Fruit fly (Drosophila melanogaster) whole organism, embryonic: ENCODE measurements around the gene CG14668.
A peak's percentile ranks its signal among the peaks of the same experiment; 100 is the strongest.

Source experiments
- Atf-2 ChIP-seq: fragments of 200-800 bp; sonication (Bioruptor generic); optimal IDR thresholded peaks from 2 replicates; lab custom pipeline; 2016; ENCODE audit warnings: missing biosample characterization, missing genetic modification characterization
- Atf3 ChIP-seq: fragments of 200-800 bp; sonication (Bioruptor generic); optimal IDR thresholded peaks from 3 replicates; lab custom pipeline; 2016; ENCODE audit warnings: missing biosample characterization, missing genetic modification characterization
- Awh ChIP-seq: fragments of 200-800 bp; sonication (Bioruptor generic); IDR thresholded peaks from 2 replicates; pipeline ENCODE4, ENCODE4 v1.3.6; 2022; ENCODE audit warnings: missing biosample characterization, missing genetic modification characterization
- Bteb2 ChIP-seq: fragments of 200-800 bp; sonication (Bioruptor generic); optimal IDR thresholded peaks from 2 replicates; lab custom pipeline; 2016; ENCODE audit warnings: missing biosample characterization, missing genetic modification characterization
- CG10267 ChIP-seq: fragments of 200-800 bp; sonication (Bioruptor generic); optimal IDR thresholded peaks from 2 replicates; lab custom pipeline; 2018; ENCODE audit warnings: missing biosample characterization, mild to moderate bottlenecking, missing genetic modification characterization, moderate library complexity
- CG10543 ChIP-seq: fragments of 200-800 bp; sonication (Bioruptor generic); optimal IDR thresholded peaks from 3 replicates; lab custom pipeline; 2017; ENCODE audit warnings: missing biosample characterization, mild to moderate bottlenecking, missing genetic modification characterization, moderate library complexity
- CG11560 ChIP-seq: fragments of 200-800 bp; sonication (Bioruptor generic); IDR thresholded peaks from 3 replicates; pipeline ENCODE4 v1.3.6; 2022; ENCODE audit warnings: missing biosample characterization, missing genetic modification characterization
- CG13287 ChIP-seq: fragments of 200-800 bp; sonication (Bioruptor generic); IDR thresholded peaks from 2 replicates; pipeline ENCODE4 v1.3.6; 2022; ENCODE audit warnings: missing biosample characterization, missing genetic modification characterization; ENCODE audit not compliant: partially characterized antibody
- CG13296 ChIP-seq: fragments of 200-800 bp; sonication (Bioruptor generic); optimal IDR thresholded peaks from 3 replicates; lab custom pipeline; 2018; ENCODE audit warnings: missing biosample characterization, mild to moderate bottlenecking, missing genetic modification characterization
- CG15601 ChIP-seq: fragments of 200-800 bp; sonication (Bioruptor generic); optimal IDR thresholded peaks from 3 replicates; lab custom pipeline; 2019; ENCODE audit warnings: missing biosample characterization, mild to moderate bottlenecking, missing genetic modification characterization, moderate library complexity
- CG17186 ChIP-seq: fragments of 200-800 bp; sonication (Bioruptor generic); optimal IDR thresholded peaks from 3 replicates; lab custom pipeline; 2017; ENCODE audit warnings: missing biosample characterization, missing genetic modification reagents, missing genetic modification characterization
- CG2129 ChIP-seq: fragments of 200-800 bp; sonication (Bioruptor generic); IDR thresholded peaks from 2 replicates; pipeline ENCODE4 v1.3.6; 2022; ENCODE audit warnings: missing biosample characterization, missing genetic modification characterization; ENCODE audit not compliant: partially characterized antibody
- CG2875 ChIP-seq: fragments of 200-800 bp; sonication (Bioruptor generic); optimal IDR thresholded peaks from 2 replicates; lab custom pipeline; 2017; ENCODE audit warnings: missing biosample characterization, mild to moderate bottlenecking, missing genetic modification characterization, missing genetic modification reagents
- CG30403 ChIP-seq: fragments of 200-800 bp; sonication (Bioruptor generic); optimal IDR thresholded peaks from 3 replicates; lab custom pipeline; 2016; ENCODE audit warnings: missing biosample characterization, missing genetic modification characterization
- CG32772 ChIP-seq: fragments of 200-800 bp; sonication (Bioruptor generic); IDR thresholded peaks from 2 replicates; pipeline ENCODE4 v1.3.6; 2022; ENCODE audit warnings: missing biosample characterization, missing genetic modification characterization
- CG4707 ChIP-seq: fragments of 200-800 bp; sonication (Bioruptor generic); optimal IDR thresholded peaks from 2 replicates; lab custom pipeline; 2018; ENCODE audit warnings: missing biosample characterization, mild to moderate bottlenecking, missing genetic modification characterization, moderate library complexity
- CG4730 ChIP-seq: fragments of 200-800 bp; sonication (Bioruptor generic); IDR thresholded peaks from 2 replicates; pipeline ENCODE4 v1.3.6; 2022; ENCODE audit warnings: missing biosample characterization, missing genetic modification characterization
- CG8388 ChIP-seq: fragments of 200-800 bp; sonication (Bioruptor generic); optimal IDR thresholded peaks from 2 replicates; lab custom pipeline; 2019; ENCODE audit warnings: missing biosample characterization, mild to moderate bottlenecking, missing genetic modification characterization, moderate library complexity
- CG8944 ChIP-seq: fragments of 200-800 bp; sonication (Bioruptor generic); optimal IDR thresholded peaks from 3 replicates; lab custom pipeline; 2016; ENCODE audit warnings: missing biosample characterization, missing genetic modification characterization
- CG9437 ChIP-seq: fragments of 200-800 bp; sonication (Bioruptor generic); optimal IDR thresholded peaks from 2 replicates; lab custom pipeline; 2018; ENCODE audit warnings: missing biosample characterization, mild to moderate bottlenecking, missing genetic modification characterization
- Chrac-16 ChIP-seq: fragments of 200-800 bp; sonication (Bioruptor generic); optimal IDR thresholded peaks from 3 replicates; lab custom pipeline; 2016; ENCODE audit warnings: missing biosample characterization, missing genetic modification characterization
- E2f2 ChIP-seq: fragments of 200-800 bp; sonication (Bioruptor generic); IDR thresholded peaks from 2 replicates; pipeline ENCODE4 v1.3.6; 2022; ENCODE audit warnings: missing biosample characterization, missing genetic modification characterization
- Fer3 ChIP-seq: fragments of 200-800 bp; sonication (Bioruptor generic); optimal IDR thresholded peaks from 2 replicates; lab custom pipeline; 2018; ENCODE audit warnings: missing biosample characterization, mild to moderate bottlenecking, missing genetic modification characterization, moderate library complexity
- Gug ChIP-seq: fragments of 200-800 bp; sonication (Bioruptor generic); IDR thresholded peaks from 4 replicates; pipeline ENCODE4 v1.3.6; 2022; ENCODE audit warnings: missing biosample characterization, missing genetic modification characterization
- Hmr ChIP-seq: fragments of 200-800 bp; sonication (Bioruptor generic); optimal IDR thresholded peaks from 3 replicates; lab custom pipeline; 2017; ENCODE audit warnings: mild to moderate bottlenecking, missing biosample characterization, missing genetic modification reagents, missing genetic modification characterization
- Hr39 ChIP-seq: fragments of >200 bp; optimal IDR thresholded peaks from 2 replicates; lab custom pipeline; 2017
- Max ChIP-seq: fragments of 200-800 bp; sonication (Bioruptor generic); optimal IDR thresholded peaks from 2 replicates; lab custom pipeline; 2016; ENCODE audit warnings: missing biosample characterization, mild to moderate bottlenecking, missing genetic modification characterization
- NK7.1 ChIP-seq: fragments of 200-800 bp; sonication (Bioruptor generic); optimal IDR thresholded peaks from 3 replicates; lab custom pipeline; 2016; ENCODE audit warnings: missing biosample characterization, missing genetic modification characterization
- Oaz ChIP-seq: fragments of 200-800 bp; sonication (Bioruptor generic); IDR thresholded peaks from 2 replicates; pipeline ENCODE4 v1.3.6; 2022; ENCODE audit warnings: missing biosample characterization, missing genetic modification characterization
- Opbp ChIP-seq: fragments of 200-800 bp; sonication (Bioruptor generic); IDR thresholded peaks from 3 replicates; pipeline ENCODE4 v1.3.6; 2022; ENCODE audit warnings: missing biosample characterization, missing genetic modification characterization; ENCODE audit not compliant: partially characterized antibody
- PHDP ChIP-seq: fragments of 200-800 bp; sonication (Bioruptor generic); optimal IDR thresholded peaks from 3 replicates; lab custom pipeline; 2018; ENCODE audit warnings: missing biosample characterization, mild to moderate bottlenecking, missing genetic modification characterization, moderate library complexity
- Sin3A ChIP-seq: fragments of >200 bp; optimal IDR thresholded peaks from 2 replicates; lab custom pipeline; 2018
- Trl ChIP-seq, 3 experiments: fragments of >200 bp in 2 of 3; fragments of 200-800 bp in 1 of 3; sonication (Bioruptor generic) in 1 of 3; optimal IDR thresholded peaks; 2 replicates in 1 of 3; 3 replicates in 2 of 3; lab custom pipeline; 2016 to 2017; ENCODE audit warnings: missing biosample characterization in 1 of 3, missing genetic modification characterization in 1 of 3
- al ChIP-seq: fragments of 200-800 bp; sonication (Bioruptor generic); IDR thresholded peaks from 2 replicates; pipeline ENCODE4 v1.3.6; 2022; ENCODE audit warnings: missing biosample characterization, missing genetic modification characterization
- bowl ChIP-seq: fragments of 200-800 bp; sonication (Bioruptor generic); IDR thresholded peaks from 2 replicates; pipeline ENCODE4 v1.3.6; 2022; ENCODE audit warnings: missing biosample characterization, missing genetic modification characterization
- corto ChIP-seq: fragments of 200-800 bp; sonication (Bioruptor generic); optimal IDR thresholded peaks from 2 replicates; lab custom pipeline; 2016; ENCODE audit warnings: missing biosample characterization, mild to moderate bottlenecking, missing genetic modification characterization, moderate library complexity
- dan ChIP-seq: fragments of 200-800 bp; sonication (Bioruptor generic); IDR thresholded peaks from 2 replicates; pipeline ENCODE4 v1.3.6; 2022; ENCODE audit warnings: missing biosample characterization, missing genetic modification characterization
- dpn ChIP-seq, 2 experiments: fragments of 200-800 bp; sonication (Bioruptor generic); optimal IDR thresholded peaks; 3 replicates each; lab custom pipeline; 2016; ENCODE audit warnings: missing biosample characterization in 2 of 2, missing genetic modification characterization in 2 of 2
- gt ChIP-seq: fragments of 200-800 bp; sonication (Bioruptor generic); IDR thresholded peaks from 2 replicates; pipeline ENCODE4 v1.3.6; 2022; ENCODE audit warnings: missing biosample characterization, missing genetic modification characterization
- her ChIP-seq: fragments of 200-800 bp; sonication (Bioruptor generic); optimal IDR thresholded peaks from 2 replicates; lab custom pipeline; 2016; ENCODE audit warnings: missing biosample characterization, missing genetic modification characterization
- ken ChIP-seq: fragments of 200-800 bp; sonication (Bioruptor generic); IDR thresholded peaks from 3 replicates; pipeline ENCODE4 v1.3.6; 2022; ENCODE audit warnings: missing biosample characterization, missing genetic modification characterization
- lab ChIP-seq: fragments of 200-800 bp; sonication (Bioruptor generic); optimal IDR thresholded peaks from 3 replicates; lab custom pipeline; 2017; ENCODE audit warnings: missing biosample characterization, missing genetic modification characterization, mild to moderate bottlenecking, moderate library complexity, missing genetic modification reagents
- luna ChIP-seq: fragments of 200-800 bp; sonication (Bioruptor generic); optimal IDR thresholded peaks from 2 replicates; lab custom pipeline; 2016; ENCODE audit warnings: missing biosample characterization, missing genetic modification characterization
- nerfin-2 ChIP-seq: fragments of 200-800 bp; sonication (Bioruptor generic); IDR thresholded peaks from 2 replicates; pipeline ENCODE4 v1.3.6; 2022; ENCODE audit warnings: missing biosample characterization, missing genetic modification characterization; ENCODE audit not compliant: partially characterized antibody
- odd ChIP-seq: fragments of 200-800 bp; sonication (Bioruptor generic); optimal IDR thresholded peaks from 2 replicates; lab custom pipeline; 2017; ENCODE audit warnings: missing biosample characterization, mild to moderate bottlenecking, missing genetic modification characterization
- otp ChIP-seq: fragments of 200-800 bp; sonication (Bioruptor generic); IDR thresholded peaks from 3 replicates; pipeline ENCODE4, ENCODE4 v1.3.6; 2022; ENCODE audit warnings: missing biosample characterization, missing genetic modification characterization
- pzg ChIP-seq: fragments of 200-800 bp; sonication (Bioruptor generic); optimal IDR thresholded peaks from 3 replicates; lab custom pipeline; 2018; ENCODE audit warnings: missing biosample characterization, mild to moderate bottlenecking, missing genetic modification characterization, moderate library complexity
- sc ChIP-seq, 3 experiments: fragments of >200 bp in 2 of 3; fragments of 200-800 bp in 1 of 3; sonication (Bioruptor generic) in 1 of 3; optimal IDR thresholded peaks; 2 replicates in 2 of 3; 3 replicates in 1 of 3; lab custom pipeline; 2017; ENCODE audit warnings: mild to moderate bottlenecking in 1 of 3, missing biosample characterization in 1 of 3, missing genetic modification characterization in 1 of 3, missing genetic modification reagents in 1 of 3
- tll ChIP-seq, 2 experiments: fragments of 200-800 bp in 1 of 2; fragments of >200 bp in 1 of 2; sonication (Bioruptor generic) in 1 of 2; optimal IDR thresholded peaks; 2 replicates each; lab custom pipeline; 2017 to 2019; ENCODE audit warnings: missing biosample characterization in 2 of 2, missing genetic modification characterization in 2 of 2, mild to moderate bottlenecking in 1 of 2, moderate library complexity in 1 of 2
- vnd ChIP-seq: fragments of 200-800 bp; sonication (Bioruptor generic); IDR thresholded peaks from 3 replicates; pipeline ENCODE4 v1.3.6; 2022; ENCODE audit warnings: missing biosample characterization, missing genetic modification characterization; ENCODE audit not compliant: partially characterized antibody

The CG14668 gene

dm6 chr3R:5374720-5375119 is 12.7 kb downstream of the CG14668 start, which contains the start of the genes hd and CG14667 (continued):
- TF ChIP-seq pzg (GFP tag; lab: Kevin White, UChicago) = peak; percentile 47
- no peak for TF ChIP-seq dan
- TF ChIP-seq nerfin-2 = peak; percentile 42; the same call in 1 of the 2 replicates
- TF ChIP-seq Max (GFP tag; lab: Kevin White, UChicago) = peak; percentile 29
- peak; percentile 24; the same call in 1 of the 2 replicates for TF ChIP-seq CG2129 (GFP tag; lab: Robert Waterston, UW)
- TF ChIP-seq luna (GFP tag; lab: Kevin White, UChicago) = no peak
- no peak for TF ChIP-seq Hmr
- TF ChIP-seq Chrac-16 (GFP tag; lab: Kevin White, UChicago) = no peak
- peak; percentile 55; the same call in 1 of the 3 replicates for TF ChIP-seq CG11560
- no peak for TF ChIP-seq CG10543 (GFP tag; lab: Kevin White, UChicago)
- peak; percentile 70 for TF ChIP-seq E2f2 (GFP tag; lab: Robert Waterston, UW)
- TF ChIP-seq Atf-2 = no peak
- TF ChIP-seq CG8944 (GFP tag; lab: Kevin White, UChicago) = no peak
- 0 out of 2 replicates have a peak, but pooled peaks have one; percentile 7 for TF ChIP-seq Awh (GFP tag; lab: Robert Waterston, UW)
- TF ChIP-seq CG30403 (GFP tag; lab: Kevin White, UChicago) = peak; percentile 6
- no peak for TF ChIP-seq Gug (GFP tag; lab: Robert Waterston, UW)
- no peak for TF ChIP-seq Fer3 (tag; lab: Kevin White, UChicago)
- no peak for TF ChIP-seq Bteb2 (GFP tag; lab: Kevin White, UChicago)
- TF ChIP-seq Atf3 (GFP tag; lab: Kevin White, UChicago) = no peak
- peak; percentile 33 for TF ChIP-seq Sin3A (lab: Kevin White, UChicago)
- peak; percentile 69 for TF ChIP-seq CG17186 (GFP tag; lab: Kevin White, UChicago)
- no peak for TF ChIP-seq otp (GFP tag; lab: Robert Waterston, UW)
- no peak for TF ChIP-seq Oaz (GFP tag; lab: Robert Waterston, UW)
- peak; percentile 67 for TF ChIP-seq CG13287 (GFP tag; lab: Robert Waterston, UW)
- no peak for TF ChIP-seq dpn (GFP tag; optimal IDR thresholded peaks at IDR 0.05; lab: Kevin White, UChicago)
- no peak for TF ChIP-seq CG4730 (GFP tag; lab: Robert Waterston, UW)
- TF ChIP-seq ken (GFP tag; lab: Robert Waterston, UW) = no peak
- no peak for TF ChIP-seq sc (optimal IDR thresholded peaks at IDR 0.05; lab: Kevin White, UChicago)
- no peak for TF ChIP-seq sc (GFP tag; optimal IDR thresholded peaks at IDR 0.05; lab: Kevin White, UChicago)
- peak; percentile 41 for TF ChIP-seq CG10267 (tag; lab: Kevin White, UChicago)
- TF ChIP-seq CG15601 = peak; percentile 31
- TF ChIP-seq Opbp (GFP tag; lab: Robert Waterston, UW) = 0 out of 3 replicates have a peak, but pooled peaks have one; percentile 4
- TF ChIP-seq Trl (optimal IDR thresholded peaks at IDR 0.05; lab: Kevin White, UChicago) = no peak
- TF ChIP-seq Trl (GFP tag; optimal IDR thresholded peaks at IDR 0.05; lab: Kevin White, UChicago) = no peak
- no peak for TF ChIP-seq odd (GFP tag; lab: Kevin White, UChicago)
- TF ChIP-seq gt (GFP tag; lab: Robert Waterston, UW) = no peak
- TF ChIP-seq NK7.1 (GFP tag; lab: Kevin White, UChicago) = no peak
- no peak for TF ChIP-seq PHDP (tag; lab: Kevin White, UChicago)
- TF ChIP-seq CG32772 (GFP tag; lab: Robert Waterston, UW) = no peak

dm6 chr3R:5371563-5371962 is 15.9 kb downstream of the CG14668 start, which contains the start of gene Polr2F:
Gene Polr2F (plus strand): TSS chr3R:5371795.
- TF ChIP-seq Sin3A (lab: Kevin White, UChicago) (peak; percentile 55), corto (GFP tag; lab: Kevin White, UChicago) (no peak), CG4707 (peak; percentile 42), pzg (GFP tag; lab: Kevin White, UChicago) (peak; percentile 98), CG8388 (peak; percentile 34), Hr39 (no peak), bowl (no peak), al (peak; percentile 65), tll (GFP tag; optimal IDR thresholded peaks at IDR 0.05; lab: Kevin White, UChicago) (no peak), vnd (no peak), CG13296 (GFP tag; lab: Kevin White, UChicago) (peak; percentile 67), lab (GFP tag; lab: Kevin White, UChicago) (peak; percentile 87), her (peak; percentile 92), CG30403 (GFP tag; lab: Kevin White, UChicago) (peak; percentile 89), CG2875 (GFP tag; lab: Kevin White, UChicago) (no peak), CG9437 (GFP tag; lab: Kevin White, UChicago) (peak; percentile 21)
